Fruit fly (Drosophila melanogaster) whole organism, embryonic: Measurements from ENCODE around the gene side-III.

Source experiments
- Ada2b ChIP-seq: fragments of 200-800 bp; sonication (Bioruptor generic); IDR thresholded peaks from 2 replicates; pipeline ENCODE4 v1.3.6; 2022; ENCODE audit warnings: missing biosample characterization, missing genetic modification characterization
- Antp ChIP-seq: fragments of 200-800 bp; sonication (Bioruptor generic); optimal IDR thresholded peaks from 3 replicates; lab custom pipeline; 2016; ENCODE audit warnings: missing biosample characterization, missing genetic modification characterization
- CG10209 ChIP-seq: fragments of 200-800 bp; sonication (Bioruptor generic); optimal IDR thresholded peaks from 3 replicates; lab custom pipeline; 2017; ENCODE audit warnings: missing biosample characterization, mild to moderate bottlenecking, missing genetic modification characterization, missing genetic modification reagents
- CG11085 ChIP-seq: fragments of 200-800 bp; sonication (Bioruptor generic); IDR thresholded peaks from 2 replicates; pipeline ENCODE4 v1.3.6; 2022; ENCODE audit warnings: missing biosample characterization, missing genetic modification characterization
- CG12155 ChIP-seq: fragments of 200-800 bp; sonication (Bioruptor generic); optimal IDR thresholded peaks from 3 replicates; lab custom pipeline; 2016; ENCODE audit warnings: missing biosample characterization, missing genetic modification characterization
- CG12299 ChIP-seq: fragments of 200-800 bp; sonication (Bioruptor generic); optimal IDR thresholded peaks from 2 replicates; lab custom pipeline; 2018; ENCODE audit warnings: missing biosample characterization, mild to moderate bottlenecking, missing genetic modification characterization
- CG12769 ChIP-seq: fragments of 200-800 bp; sonication (Bioruptor generic); optimal IDR thresholded peaks from 2 replicates; lab custom pipeline; 2019; ENCODE audit warnings: missing biosample characterization, mild to moderate bottlenecking, missing genetic modification characterization, moderate library complexity
- CG14860 ChIP-seq: fragments of 200-800 bp; sonication (Bioruptor generic); IDR thresholded peaks from 3 replicates; pipeline ENCODE4 v1.3.6; 2022; ENCODE audit warnings: missing biosample characterization, missing genetic modification characterization; ENCODE audit not compliant: partially characterized antibody
- CG16813 ChIP-seq: fragments of 200-800 bp; sonication (Bioruptor generic); IDR thresholded peaks from 3 replicates; pipeline ENCODE4 v1.3.6; 2022; ENCODE audit warnings: missing biosample characterization, missing genetic modification characterization; ENCODE audit not compliant: partially characterized antibody
- CG2120 ChIP-seq: fragments of 200-800 bp; sonication (Bioruptor generic); optimal IDR thresholded peaks from 3 replicates; lab custom pipeline; 2016; ENCODE audit warnings: missing biosample characterization, missing genetic modification characterization
- CG30020 ChIP-seq: fragments of 200-800 bp; optimal IDR thresholded peaks from 2 replicates; lab custom pipeline; 2019; ENCODE audit warnings: missing biosample characterization, mild to moderate bottlenecking, missing genetic modification characterization, moderate library complexity
- CG4617 ChIP-seq: fragments of 200-800 bp; sonication (Bioruptor generic); optimal IDR thresholded peaks from 3 replicates; lab custom pipeline; 2016; ENCODE audit warnings: missing biosample characterization, missing genetic modification characterization, borderline replicate concordance
- CG4730 ChIP-seq: fragments of 200-800 bp; sonication (Bioruptor generic); IDR thresholded peaks from 2 replicates; pipeline ENCODE4 v1.3.6; 2022; ENCODE audit warnings: missing biosample characterization, missing genetic modification characterization
- CG6791 ChIP-seq: fragments of 200-800 bp; sonication (Bioruptor generic); IDR thresholded peaks from 3 replicates; pipeline ENCODE4 v1.3.6; 2022; ENCODE audit warnings: missing biosample characterization, missing genetic modification characterization; ENCODE audit not compliant: partially characterized antibody
- CG7786 ChIP-seq: fragments of 200-800 bp; sonication (Bioruptor generic); optimal IDR thresholded peaks from 2 replicates; lab custom pipeline; 2016; ENCODE audit warnings: missing biosample characterization, missing genetic modification characterization
- CG8290 ChIP-seq, 3 experiments: fragments of 200-800 bp; sonication (Bioruptor generic); optimal IDR thresholded peaks; 2 replicates each; lab custom pipeline; 2016 to 2019; ENCODE audit warnings: missing biosample characterization in 3 of 3, missing genetic modification characterization in 3 of 3, mild to moderate bottlenecking in 2 of 3, moderate library complexity in 1 of 3
- CG8359 ChIP-seq: fragments of 200-800 bp; sonication (Bioruptor generic); optimal IDR thresholded peaks from 2 replicates; lab custom pipeline; 2017; ENCODE audit warnings: missing biosample characterization, mild to moderate bottlenecking, missing genetic modification characterization, borderline replicate concordance
- CG9215 ChIP-seq: fragments of 200-800 bp; sonication (Bioruptor generic); IDR thresholded peaks from 2 replicates; pipeline ENCODE4 v1.3.6; 2022; ENCODE audit warnings: missing biosample characterization, missing genetic modification characterization
- Doc2 ChIP-seq: fragments of 200-800 bp; sonication (Bioruptor generic); IDR thresholded peaks from 2 replicates; pipeline ENCODE4 v1.3.6; 2022; ENCODE audit warnings: missing biosample characterization, missing genetic modification characterization
- Drgx ChIP-seq: fragments of 200-800 bp; sonication (Bioruptor generic); IDR thresholded peaks from 2 replicates; pipeline ENCODE4 v1.3.6; 2022; ENCODE audit warnings: missing biosample characterization, missing genetic modification characterization
- Eip74EF ChIP-seq, 2 experiments: fragments of 200-800 bp in 1 of 2; fragments of >200 bp in 1 of 2; sonication (Bioruptor generic) in 1 of 2; optimal IDR thresholded peaks; 2 replicates each; lab custom pipeline; 2017 to 2019; ENCODE audit warnings: missing biosample characterization in 2 of 2, missing genetic modification characterization in 2 of 2, mild to moderate bottlenecking in 1 of 2, moderate library complexity in 1 of 2
- Fer1 ChIP-seq: fragments of 200-800 bp; sonication (Bioruptor generic); optimal IDR thresholded peaks from 2 replicates; lab custom pipeline; 2017; ENCODE audit warnings: missing biosample characterization, mild to moderate bottlenecking, missing genetic modification characterization
- GATAe ChIP-seq: fragments of 200-800 bp; sonication (Bioruptor generic); conservative IDR thresholded peaks from 2 replicates; pipeline ENCODE4 v1.3.6; 2022; ENCODE audit warnings: missing biosample characterization, missing genetic modification characterization
- H2.0 ChIP-seq: fragments of 200-800 bp; sonication (Bioruptor generic); IDR thresholded peaks from 2 replicates; pipeline ENCODE4 v1.3.6; 2022; ENCODE audit warnings: missing biosample characterization, missing genetic modification characterization
- Kr ChIP-seq: fragments of 200-800 bp; sonication (Bioruptor generic); optimal IDR thresholded peaks from 2 replicates; lab custom pipeline; 2017; ENCODE audit warnings: missing biosample characterization, mild to moderate bottlenecking, missing genetic modification characterization
- Mad ChIP-seq: fragments of 200-800 bp; sonication (Bioruptor generic); optimal IDR thresholded peaks from 2 replicates; lab custom pipeline; 2016; ENCODE audit warnings: missing biosample characterization, missing genetic modification characterization
- Oli ChIP-seq: fragments of 200-800 bp; sonication (Bioruptor generic); optimal IDR thresholded peaks from 2 replicates; lab custom pipeline; 2018; ENCODE audit warnings: missing biosample characterization, mild to moderate bottlenecking, missing genetic modification characterization, moderate library complexity
- Pdp1 ChIP-seq, 2 experiments: fragments of 200-800 bp; sonication (Bioruptor generic); optimal IDR thresholded peaks; 3 replicates each; lab custom pipeline; 2016; ENCODE audit warnings: missing biosample characterization in 2 of 2, missing genetic modification characterization in 2 of 2, mild to moderate bottlenecking in 1 of 2, moderate library complexity in 1 of 2
- Poxn ChIP-seq: fragments of 200-800 bp; sonication (Bioruptor generic); IDR thresholded peaks from 2 replicates; pipeline ENCODE4 v1.3.6; 2022; ENCODE audit warnings: missing biosample characterization, missing genetic modification characterization
- Sox102F ChIP-seq: fragments of 200-800 bp; sonication (Bioruptor generic); optimal IDR thresholded peaks from 2 replicates; lab custom pipeline; 2018; ENCODE audit warnings: missing biosample characterization, mild to moderate bottlenecking, missing genetic modification characterization, moderate library complexity
- ac ChIP-seq: fragments of 200-800 bp; sonication (Bioruptor generic); optimal IDR thresholded peaks from 3 replicates; lab custom pipeline; 2017; ENCODE audit warnings: missing biosample characterization, mild to moderate bottlenecking, missing genetic modification characterization
- amos ChIP-seq: fragments of 200-800 bp; sonication (Bioruptor generic); IDR thresholded peaks from 2 replicates; pipeline ENCODE4 v1.3.6; 2022; ENCODE audit warnings: missing biosample characterization, missing genetic modification characterization; ENCODE audit not compliant: partially characterized antibody
- bowl ChIP-seq: fragments of 200-800 bp; sonication (Bioruptor generic); IDR thresholded peaks from 2 replicates; pipeline ENCODE4 v1.3.6; 2022; ENCODE audit warnings: missing biosample characterization, missing genetic modification characterization
- bsh ChIP-seq, 2 experiments: fragments of 200-800 bp; sonication (Bioruptor generic); optimal IDR thresholded peaks; 2 replicates each; lab custom pipeline; 2017 to 2018; ENCODE audit warnings: mild to moderate bottlenecking in 2 of 2, missing biosample characterization in 2 of 2, missing genetic modification characterization in 2 of 2, moderate library complexity in 1 of 2
- btn ChIP-seq: fragments of 200-800 bp; sonication (Bioruptor generic); optimal IDR thresholded peaks from 2 replicates; lab custom pipeline; 2016; ENCODE audit warnings: missing biosample characterization, missing genetic modification characterization
- cas ChIP-seq: fragments of 200-800 bp; sonication (Bioruptor generic); IDR thresholded peaks from 2 replicates; pipeline ENCODE4 v1.3.6; 2022; ENCODE audit warnings: missing biosample characterization, missing genetic modification characterization
- corto ChIP-seq: fragments of 200-800 bp; sonication (Bioruptor generic); optimal IDR thresholded peaks from 2 replicates; lab custom pipeline; 2016; ENCODE audit warnings: missing biosample characterization, mild to moderate bottlenecking, missing genetic modification characterization, moderate library complexity
- crc ChIP-seq: fragments of 200-800 bp; sonication (Bioruptor generic); optimal IDR thresholded peaks from 2 replicates; lab custom pipeline; 2016; ENCODE audit warnings: missing biosample characterization, missing genetic modification characterization
- dysf ChIP-seq: fragments of 200-800 bp; sonication (Bioruptor generic); IDR thresholded peaks from 3 replicates; pipeline ENCODE4 v1.3.6; 2022; ENCODE audit warnings: missing biosample characterization, missing genetic modification characterization
- ewg ChIP-seq: fragments of 200-800 bp; sonication (Bioruptor generic); optimal IDR thresholded peaks from 3 replicates; lab custom pipeline; 2017; ENCODE audit warnings: mild to moderate bottlenecking, missing biosample characterization, missing genetic modification reagents, missing genetic modification characterization
- ham ChIP-seq: fragments of 200-800 bp; sonication (Bioruptor generic); IDR thresholded peaks from 2 replicates; pipeline ENCODE4 v1.3.6; 2022; ENCODE audit warnings: missing biosample characterization, missing genetic modification characterization
- klu ChIP-seq: fragments of 200-800 bp; sonication (Bioruptor generic); IDR thresholded peaks from 2 replicates; pipeline ENCODE4 v1.3.6; 2022; ENCODE audit warnings: missing biosample characterization, missing genetic modification characterization
- knrl ChIP-seq: fragments of 200-800 bp; sonication (Bioruptor generic); IDR thresholded peaks from 3 replicates; pipeline ENCODE4 v1.3.6; 2022; ENCODE audit warnings: missing biosample characterization, missing genetic modification characterization; ENCODE audit not compliant: partially characterized antibody
- nau ChIP-seq: fragments of 200-800 bp; sonication (Bioruptor generic); optimal IDR thresholded peaks from 3 replicates; lab custom pipeline; 2017; ENCODE audit warnings: missing biosample characterization, mild to moderate bottlenecking, missing genetic modification characterization, missing genetic modification reagents
- nmo ChIP-seq: fragments of 200-800 bp; sonication (Bioruptor generic); optimal IDR thresholded peaks from 2 replicates; lab custom pipeline; 2018; ENCODE audit warnings: missing biosample characterization, mild to moderate bottlenecking, missing genetic modification characterization, moderate library complexity
- seq ChIP-seq: fragments of 200-800 bp; sonication (Bioruptor generic); IDR thresholded peaks from 2 replicates; pipeline ENCODE4 v1.3.6; 2022; ENCODE audit warnings: missing biosample characterization, missing genetic modification characterization
- tap ChIP-seq: fragments of 200-800 bp; optimal IDR thresholded peaks from 3 replicates; lab custom pipeline; 2019; ENCODE audit warnings: missing biosample characterization, mild to moderate bottlenecking, missing genetic modification characterization, moderate library complexity
- ttk ChIP-seq: fragments of 200-800 bp; sonication (Bioruptor generic); IDR thresholded peaks from 2 replicates; pipeline ENCODE4 v2.1.2; 2022; ENCODE audit warnings: missing biosample characterization, missing genetic modification characterization
- zen ChIP-seq: fragments of 200-800 bp; sonication (Bioruptor generic); optimal IDR thresholded peaks from 3 replicates; lab custom pipeline; 2018; ENCODE audit warnings: missing biosample characterization, mild to moderate bottlenecking, missing genetic modification characterization, moderate library complexity

side-III gene

DNA sequence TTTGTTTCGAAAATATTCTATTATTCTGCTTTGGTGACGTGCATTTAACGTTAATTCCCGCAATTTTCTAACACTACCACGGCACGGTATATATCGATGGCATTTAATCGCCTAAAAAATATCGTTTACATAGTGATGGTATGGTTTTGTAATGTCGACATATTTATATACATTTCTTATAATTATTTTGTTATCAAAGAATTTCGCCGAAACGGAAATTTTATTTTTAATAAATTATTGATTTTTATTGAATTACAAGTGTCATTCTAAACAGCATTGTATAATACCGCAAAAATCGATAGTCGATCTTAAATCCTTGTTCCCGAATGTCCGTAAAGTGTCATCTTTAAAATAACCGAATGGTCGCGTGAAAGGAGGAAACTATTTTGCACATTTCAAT lies 134.9 kb downstream of the side-III start, which contains the start of the genes Sec20 and dgrn (continued):
- TF ChIP-seq CG12299 (tag; lab: Kevin White, UChicago) (peak; percentile 28), ham (GFP tag; lab: Robert Waterston, UW) (no peak), crc (GFP tag; lab: Kevin White, UChicago) (no peak), corto (GFP tag; lab: Kevin White, UChicago) (peak; percentile 63), zen (tag; lab: Kevin White, UChicago) (peak; percentile 69), nmo (peak; percentile 83), Pdp1 (GFP tag; optimal IDR thresholded peaks at IDR 0.05; lab: Kevin White, UChicago) (peak; percentile 20 to 87), Ada2b (peak; percentile 33; the same call in 1 of the 2 replicates), CG14860 (GFP tag; lab: Robert Waterston, UW) (peak; percentile 82), Kr (GFP tag; lab: Kevin White, UChicago) (no peak), GATAe (no peak), Sox102F (GFP tag; lab: Kevin White, UChicago) (peak; percentile 68), Fer1 (peak; percentile 59), H2.0 (GFP tag; lab: Robert Waterston, UW) (peak; percentile 41; the same call in 1 of the 2 replicates), CG12769 (no peak), CG7786 (GFP tag; lab: Kevin White, UChicago) (peak; percentile 39), CG8359 (GFP tag; lab: Kevin White, UChicago) (no peak), Doc2 (GFP tag; lab: Robert Waterston, UW) (no peak), ewg (peak; percentile 18), Poxn (no peak), CG2120 (GFP tag; lab: Kevin White, UChicago) (peak; percentile 84), Oli (tag; lab: Kevin White, UChicago) (peak; percentile 26), CG8290 (GFP tag; optimal IDR thresholded peaks at IDR 0.05; lab: Kevin White, UChicago) (peak; percentile 69), CG8290 (tag; optimal IDR thresholded peaks at IDR 0.05; lab: Kevin White, UChicago) (no peak), ttk (0 out of 2 replicates have a peak, but pooled peaks have one; percentile 26), tap (tag; lab: Kevin White, UChicago) (no peak), CG4617 (GFP tag; lab: Kevin White, UChicago) (peak; percentile 96), Drgx (GFP tag; lab: Robert Waterston, UW) (no peak), CG30020 (tag; lab: Kevin White, UChicago) (peak; percentile 78), cas (GFP tag; lab: Robert Waterston, UW) (no peak), seq (GFP tag; lab: Robert Waterston, UW) (no peak), dysf (peak; percentile 46; the same call in 1 of the 3 replicates), bsh (GFP tag; optimal IDR thresholded peaks at IDR 0.05; lab: Kevin White, UChicago) (peak in 1 of 2 experiments; percentile 61), klu (GFP tag; lab: Robert Waterston, UW) (no peak; the same call in 1 of the 2 replicates), Eip74EF (GFP tag; optimal IDR thresholded peaks at IDR 0.05; lab: Kevin White, UChicago) (no peak), bowl (GFP tag; lab: Robert Waterston, UW) (no peak), CG12155 (GFP tag; lab: Kevin White, UChicago) (peak; percentile 75), CG11085 (no peak), CG9215 (GFP tag; lab: Robert Waterston, UW) (peak; percentile 58), ac (GFP tag; lab: Kevin White, UChicago) (no peak), Mad (GFP tag; lab: Kevin White, UChicago) (peak; percentile 48), amos (GFP tag; lab: Robert Waterston, UW) (peak; percentile 95), CG16813 (GFP tag; lab: Robert Waterston, UW) (peak; percentile 96), knrl (peak; percentile 97), CG10209 (GFP tag; lab: Kevin White, UChicago) (peak; percentile 41), CG6791 (GFP tag; lab: Robert Waterston, UW) (peak; percentile 92), btn (no peak), Antp (GFP tag; lab: Kevin White, UChicago) (no peak), nau (GFP tag; lab: Kevin White, UChicago) (no peak), CG4730 (GFP tag; lab: Robert Waterston, UW) (0 out of 2 replicates have a peak, but pooled peaks have one; percentile 20)
